Fruit fly (Drosophila melanogaster) whole organism, prepupa: ENCODE data around the gene mh.

ENCODE experiments used
- Blimp-1 ChIP-seq: fragments of 200-800 bp; sonication (Bioruptor generic); optimal IDR thresholded peaks from 3 replicates; lab custom pipeline; 2017; ENCODE audit warnings: missing biosample characterization, missing genetic modification characterization, mild to moderate bottlenecking, moderate library complexity, missing genetic modification reagents
- CG10631 ChIP-seq: fragments of 200-800 bp; sonication (Bioruptor generic); optimal IDR thresholded peaks from 2 replicates; lab custom pipeline; 2016; ENCODE audit warnings: missing biosample characterization, missing genetic modification characterization
- CG10669 ChIP-seq: fragments of 200-800 bp; sonication (Bioruptor generic); optimal IDR thresholded peaks from 3 replicates; lab custom pipeline; 2018; ENCODE audit warnings: missing biosample characterization, mild to moderate bottlenecking, missing genetic modification characterization, moderate library complexity
- CG11762 ChIP-seq: fragments of 200-800 bp; sonication (Bioruptor generic); optimal IDR thresholded peaks from 3 replicates; lab custom pipeline; 2016; ENCODE audit warnings: missing biosample characterization, missing genetic modification characterization; ENCODE audit not compliant: insufficient read depth
- CG11902 ChIP-seq: fragments of 200-800 bp; sonication (Bioruptor generic); optimal IDR thresholded peaks from 3 replicates; lab custom pipeline; 2016; ENCODE audit warnings: missing biosample characterization, missing genetic modification characterization
- CG15336 ChIP-seq: fragments of 200-800 bp; sonication (Bioruptor generic); IDR thresholded peaks from 2 replicates; pipeline ENCODE4 v1.3.6; 2022; ENCODE audit warnings: missing biosample characterization, missing genetic modification characterization
- CG3032 ChIP-seq: fragments of 200-800 bp; optimal IDR thresholded peaks from 2 replicates; lab custom pipeline; 2019; ENCODE audit warnings: missing biosample characterization, mild to moderate bottlenecking, missing genetic modification characterization, moderate library complexity
- CG31627 ChIP-seq: fragments of 200-800 bp; sonication (Bioruptor generic); optimal IDR thresholded peaks from 3 replicates; lab custom pipeline; 2016; ENCODE audit warnings: missing biosample characterization, missing genetic modification characterization
- CG32006 ChIP-seq: fragments of 200-800 bp; sonication (Bioruptor generic); optimal IDR thresholded peaks from 3 replicates; lab custom pipeline; 2017; ENCODE audit warnings: missing biosample characterization, mild to moderate bottlenecking, missing genetic modification characterization
- CG4318 ChIP-seq: fragments of 200-800 bp; sonication (Bioruptor generic); optimal IDR thresholded peaks from 3 replicates; lab custom pipeline; 2017; ENCODE audit warnings: missing biosample characterization, mild to moderate bottlenecking, missing genetic modification characterization
- CG6163 ChIP-seq: fragments of 200-800 bp; sonication (Bioruptor generic); IDR thresholded peaks from 3 replicates; pipeline ENCODE4 v1.3.6; 2022; ENCODE audit warnings: missing biosample characterization, missing genetic modification characterization
- CG6276 ChIP-seq: fragments of 200-800 bp; sonication (Bioruptor generic); optimal IDR thresholded peaks from 2 replicates; lab custom pipeline; 2017; ENCODE audit warnings: missing biosample characterization, mild to moderate bottlenecking, missing genetic modification characterization
- CG6792 ChIP-seq: fragments of 200-800 bp; sonication (Bioruptor generic); optimal IDR thresholded peaks from 3 replicates; lab custom pipeline; 2016; ENCODE audit warnings: missing biosample characterization, missing genetic modification characterization
- CG6808 ChIP-seq: fragments of 200-800 bp; sonication (Bioruptor generic); optimal IDR thresholded peaks from 3 replicates; lab custom pipeline; 2017; ENCODE audit warnings: missing biosample characterization, missing genetic modification characterization, mild to moderate bottlenecking, moderate library complexity, missing genetic modification reagents
- CG6854 ChIP-seq: fragments of 200-800 bp; sonication (Bioruptor generic); optimal IDR thresholded peaks from 2 replicates; lab custom pipeline; 2017; ENCODE audit warnings: missing biosample characterization, mild to moderate bottlenecking, missing genetic modification characterization
- CG7368 ChIP-seq: fragments of 200-800 bp; sonication (Bioruptor generic); optimal IDR thresholded peaks from 3 replicates; lab custom pipeline; 2016; ENCODE audit warnings: missing biosample characterization, missing genetic modification characterization
- Eip78C ChIP-seq: fragments of 200-800 bp; sonication (Bioruptor generic); peaks from one replicate; lab custom pipeline; 2016; ENCODE audit warnings: missing biosample characterization, missing genetic modification characterization
- Eip93F ChIP-seq: fragments of 200-800 bp; sonication (Bioruptor generic); optimal IDR thresholded peaks from 2 replicates; lab custom pipeline; 2016; ENCODE audit warnings: missing biosample characterization, mild to moderate bottlenecking, missing genetic modification characterization
- Hr38 ChIP-seq: sonication (Bioruptor generic); optimal IDR thresholded peaks from 2 replicates; lab custom pipeline; 2016; ENCODE audit warnings: missing biosample characterization, missing genetic modification characterization
- Lpt ChIP-seq: fragments of 200-800 bp; sonication (Bioruptor generic); optimal IDR thresholded peaks from 3 replicates; lab custom pipeline; 2016; ENCODE audit warnings: missing biosample characterization, missing genetic modification characterization
- Met ChIP-seq: fragments of 200-800 bp; sonication (Bioruptor generic); optimal IDR thresholded peaks from 3 replicates; lab custom pipeline; 2016; ENCODE audit warnings: missing biosample characterization, missing genetic modification characterization
- Smox ChIP-seq: fragments of 200-800 bp; sonication (Bioruptor generic); optimal IDR thresholded peaks from 3 replicates; lab custom pipeline; 2016; ENCODE audit warnings: missing biosample characterization, missing genetic modification characterization
- Sox15 ChIP-seq: fragments of 200-800 bp; sonication (Bioruptor generic); optimal IDR thresholded peaks from 3 replicates; lab custom pipeline; 2016; ENCODE audit warnings: missing biosample characterization, missing genetic modification characterization
- achi ChIP-seq: fragments of 200-800 bp; sonication (Bioruptor generic); optimal IDR thresholded peaks from 3 replicates; lab custom pipeline; 2016; ENCODE audit warnings: missing biosample characterization, missing genetic modification characterization
- acj6 ChIP-seq: fragments of 200-800 bp; sonication (Bioruptor generic); optimal IDR thresholded peaks from 3 replicates; lab custom pipeline; 2016; ENCODE audit warnings: missing biosample characterization, missing genetic modification characterization
- cyc ChIP-seq: fragments of 200-800 bp; sonication (Bioruptor generic); optimal IDR thresholded peaks from 3 replicates; lab custom pipeline; 2016; ENCODE audit warnings: missing biosample characterization, missing genetic modification characterization
- dac ChIP-seq: fragments of 200-800 bp; sonication (Bioruptor generic); optimal IDR thresholded peaks from 2 replicates; lab custom pipeline; 2017; ENCODE audit warnings: missing biosample characterization, mild to moderate bottlenecking, missing genetic modification characterization
- dsx ChIP-seq: fragments of 200-800 bp; optimal IDR thresholded peaks from 3 replicates; lab custom pipeline; 2019; ENCODE audit warnings: missing biosample characterization, mild to moderate bottlenecking, missing genetic modification characterization, moderate library complexity; ENCODE audit not compliant: poor library complexity, severe bottlenecking
- eg ChIP-seq: fragments of 200-800 bp; sonication (Bioruptor generic); IDR thresholded peaks from 3 replicates; pipeline ENCODE4 v1.3.6; 2022; ENCODE audit warnings: missing biosample characterization, missing genetic modification characterization
- fd85E ChIP-seq: fragments of 200-800 bp; sonication (Bioruptor generic); optimal IDR thresholded peaks from 3 replicates; lab custom pipeline; 2016; ENCODE audit warnings: missing biosample characterization, missing genetic modification characterization
- fkh ChIP-seq: fragments of 200-800 bp; sonication (Bioruptor generic); optimal IDR thresholded peaks from 3 replicates; lab custom pipeline; 2017; ENCODE audit warnings: missing biosample characterization, mild to moderate bottlenecking, missing genetic modification characterization, moderate library complexity
- lz ChIP-seq: fragments of 200-800 bp; sonication (Bioruptor generic); optimal IDR thresholded peaks from 3 replicates; lab custom pipeline; 2016; ENCODE audit warnings: missing biosample characterization, missing genetic modification characterization
- net ChIP-seq: fragments of 200-800 bp; sonication (Bioruptor generic); optimal IDR thresholded peaks from 3 replicates; lab custom pipeline; 2016; ENCODE audit warnings: missing biosample characterization, missing genetic modification characterization
- pdm3 ChIP-seq: fragments of 200-800 bp; sonication (Bioruptor generic); optimal IDR thresholded peaks from 3 replicates; lab custom pipeline; 2016; ENCODE audit warnings: missing biosample characterization, missing genetic modification characterization
- salr ChIP-seq, 2 experiments: fragments of 200-800 bp; sonication (Bioruptor generic); optimal IDR thresholded peaks; 3 replicates each; lab custom pipeline; 2016 to 2018; ENCODE audit warnings: missing biosample characterization in 2 of 2, missing genetic modification characterization in 2 of 2, mild to moderate bottlenecking in 1 of 2
- spab ChIP-seq: fragments of 200-800 bp; sonication (Bioruptor generic); optimal IDR thresholded peaks from 2 replicates; lab custom pipeline; 2017; ENCODE audit warnings: missing biosample characterization, mild to moderate bottlenecking, missing genetic modification characterization, missing genetic modification reagents
- svp ChIP-seq: fragments of 200-800 bp; sonication (Bioruptor generic); peaks from one replicate; lab custom pipeline; 2016; ENCODE audit warnings: missing biosample characterization, missing genetic modification characterization
- topi ChIP-seq: fragments of 200-800 bp; sonication (Bioruptor generic); optimal IDR thresholded peaks from 3 replicates; lab custom pipeline; 2016; ENCODE audit warnings: missing biosample characterization, missing genetic modification characterization
- vri ChIP-seq: fragments of 200-800 bp; sonication (Bioruptor generic); optimal IDR thresholded peaks from 3 replicates; lab custom pipeline; 2016; ENCODE audit warnings: missing biosample characterization, mild to moderate bottlenecking, missing genetic modification characterization

The mh gene

dm6 chrX:15511399-15511798 lies 36.2 kb upstream of the mh start (continued):
- no peak for TF ChIP-seq CG11902 (GFP tag; lab: Kevin White, UChicago)

- TF ChIP-seq svp (GFP tag; lab: Kevin White, UChicago): peak; percentile 63
- no peak for TF ChIP-seq Met (GFP tag; lab: Kevin White, UChicago)
- TF ChIP-seq vri (GFP tag; lab: Kevin White, UChicago): no peak
- TF ChIP-seq dac (GFP tag; lab: Kevin White, UChicago): no peak
- TF ChIP-seq CG4318 (GFP tag; lab: Kevin White, UChicago): no peak
Observed at dm6 chrX:15502864-15503263, 27.7 kb upstream of the mh start.

- no peak for TF ChIP-seq Lpt (GFP tag; lab: Kevin White, UChicago)
- TF ChIP-seq Eip78C: no peak
- TF ChIP-seq achi (GFP tag; lab: Kevin White, UChicago): no peak
- TF ChIP-seq Blimp-1: no peak
- peak; percentile 49 for TF ChIP-seq fkh (GFP tag; lab: Kevin White, UChicago)
- no peak for TF ChIP-seq Hr38 (GFP tag; lab: Kevin White, UChicago)
- TF ChIP-seq cyc (GFP tag; lab: Kevin White, UChicago): no peak
- TF ChIP-seq eg (GFP tag; lab: Robert Waterston, UW): no peak
- no peak for TF ChIP-seq CG3032 (tag; lab: Kevin White, UChicago)
- TF ChIP-seq acj6: no peak
- peak; percentile 76 for TF ChIP-seq svp (GFP tag; lab: Kevin White, UChicago)
- TF ChIP-seq salr (GFP tag; optimal IDR thresholded peaks at IDR 0.05; lab: Kevin White, UChicago): no peak
- TF ChIP-seq vri (GFP tag; lab: Kevin White, UChicago): peak; percentile 49
- TF ChIP-seq pdm3 (GFP tag; lab: Kevin White, UChicago): no peak
- TF ChIP-seq CG6808 (GFP tag; lab: Kevin White, UChicago): no peak
- no peak for TF ChIP-seq CG6163 (GFP tag; lab: Robert Waterston, UW)
- no peak for TF ChIP-seq CG15336 (GFP tag; lab: Robert Waterston, UW)
- no peak for TF ChIP-seq Smox (GFP tag; lab: Kevin White, UChicago)
- no peak for TF ChIP-seq CG6276
- no peak for TF ChIP-seq dsx (GFP tag; lab: Kevin White, UChicago)
- no peak for TF ChIP-seq CG32006 (GFP tag; lab: Kevin White, UChicago)
Observed at dm6 chrX:15501706-15502267, 26.6 kb upstream of the mh start.

- TF ChIP-seq Eip93F (GFP tag; lab: Kevin White, UChicago) (peak; percentile 41), vri (GFP tag; lab: Kevin White, UChicago) (peak; percentile 77), Blimp-1 (no peak), topi (GFP tag; lab: Kevin White, UChicago) (no peak), svp (GFP tag; lab: Kevin White, UChicago) (peak; percentile 90)
Observed at dm6 chrX:15499996-15500904, 25.1 kb upstream of the mh start.

- TF ChIP-seq cyc (GFP tag; lab: Kevin White, UChicago) (no peak), CG10669 (GFP tag; lab: Kevin White, UChicago) (peak; percentile 9), lz (peak; percentile 23), CG32006 (GFP tag; lab: Kevin White, UChicago) (no peak), svp (GFP tag; lab: Kevin White, UChicago) (peak; percentile 81), Met (GFP tag; lab: Kevin White, UChicago) (peak; percentile 12), salr (GFP tag; optimal IDR thresholded peaks at IDR 0.05; lab: Kevin White, UChicago) (peak in 1 of 2 experiments; percentile 27), net (peak; percentile 45), CG15336 (GFP tag; lab: Robert Waterston, UW) (no peak), Lpt (GFP tag; lab: Kevin White, UChicago) (no peak), vri (GFP tag; lab: Kevin White, UChicago) (peak; percentile 58), CG7368 (GFP tag; lab: Kevin White, UChicago) (no peak), fd85E (GFP tag; lab: Kevin White, UChicago) (no peak), achi (GFP tag; lab: Kevin White, UChicago) (peak; percentile 33), Sox15 (GFP tag; lab: Kevin White, UChicago) (no peak), CG6854 (GFP tag; lab: Kevin White, UChicago) (peak; percentile 7), CG11762 (GFP tag; lab: Kevin White, UChicago) (no peak), acj6 (no peak), fkh (GFP tag; lab: Kevin White, UChicago) (peak; percentile 35), CG6792 (GFP tag; lab: Kevin White, UChicago) (no peak), CG31627 (peak; percentile 4), CG10631 (GFP tag; lab: Kevin White, UChicago) (no peak), pdm3 (GFP tag; lab: Kevin White, UChicago) (peak; percentile 14), spab (no peak), topi (GFP tag; lab: Kevin White, UChicago) (peak; percentile 34), CG6808 (GFP tag; lab: Kevin White, UChicago) (peak; percentile 42)
Observed at dm6 chrX:15498791-15499190, 23.6 kb upstream of the mh start.
